Worm (Caenorhabditis elegans) whole organism, L3 larva: Measurements from ENCODE around the gene lgc-20.

Source experiments
- jun-1 ChIP-seq: fragments of 150-350 bp; optimal IDR thresholded peaks from 2 replicates; lab custom pipeline; 2014; ENCODE audit warnings: missing biosample characterization, missing genetic modification reagents, missing genetic modification characterization
- nhr-76 ChIP-seq: fragments of 150-350 bp; sonication (generic microtip); optimal IDR thresholded peaks from 5 replicates; lab custom pipeline; 2014; ENCODE audit warnings: missing biosample characterization, missing genetic modification characterization
- ztf-11 ChIP-seq: fragments of 150-350 bp; optimal IDR thresholded peaks from 2 replicates; lab custom pipeline; 2014; ENCODE audit warnings: missing biosample characterization, missing genetic modification characterization

ce11 chrII:11312223-11312622 is 31.2 kb downstream of the lgc-20 start, which contains the start of gene T24F1.7:
- TF ChIP-seq nhr-76 (no peak), jun-1 (tag; lab: Kevin White, UChicago) (no peak), ztf-11 (tag; lab: Kevin White, UChicago) (no peak)
